Fruit fly (Drosophila melanogaster): ENCODE data around the gene CG46320.
A peak's percentile ranks its signal among the peaks of the same experiment; 100 is the strongest.

Gene CG46320

dm6 chr3L:5621908-5622307 is 42.0 kb upstream of the CG46320 start (continued):
- TF ChIP-seq chinmo (GFP tag; IDR thresholded peaks at IDR 0.05; ENCODE audit: partially characterized antibody) (peak; percentile 90; the same call in 2 of the 4 replicates), en (GFP tag; optimal IDR thresholded peaks at IDR 0.05) (no peak), CG33557 (GFP tag; optimal IDR thresholded peaks at IDR 0.05) (peak; percentile 75), CG5953 (GFP tag; IDR thresholded peaks at IDR 0.05) (no peak), Blimp-1 (GFP tag; optimal IDR thresholded peaks at IDR 0.05) (peak; percentile 100), sd (tag; optimal IDR thresholded peaks at IDR 0.05) (peak; percentile 15), Sox102F (GFP tag; optimal IDR thresholded peaks at IDR 0.05) (no peak), rib (GFP tag; IDR thresholded peaks at IDR 0.05) (peak; percentile 48; the same call in 1 of the 2 replicates), zf30C (GFP tag; optimal IDR thresholded peaks at IDR 0.05) (no peak), CG12769 (tag; optimal IDR thresholded peaks at IDR 0.05) (peak; percentile 1), sna (GFP tag; IDR thresholded peaks at IDR 0.05; ENCODE audit: partially characterized antibody) (no peak), CG11398 (GFP tag; optimal IDR thresholded peaks at IDR 0.05) (no peak), MESR4 (GFP tag; optimal IDR thresholded peaks at IDR 0.05) (no peak), Ssrp (tag; optimal IDR thresholded peaks at IDR 0.05) (no peak), CG7357 (GFP tag; IDR thresholded peaks at IDR 0.05) (no peak), pros (GFP tag; optimal IDR thresholded peaks at IDR 0.05) (peak; percentile 22), z (GFP tag; IDR thresholded peaks at IDR 0.05) (peak; percentile 45; the same call in 1 of the 3 replicates), CG7745 (tag; optimal IDR thresholded peaks at IDR 0.05) (no peak), abd-A (tag; optimal IDR thresholded peaks at IDR 0.05) (peak; percentile 62), dati (GFP tag; IDR thresholded peaks at IDR 0.05) (no peak), Stat92E (GFP tag; optimal IDR thresholded peaks at IDR 0.05) (no peak), oc (tag; optimal IDR thresholded peaks at IDR 0.05) (no peak), emc (GFP tag; optimal IDR thresholded peaks at IDR 0.05) (no peak), CG18619 (GFP tag; optimal IDR thresholded peaks at IDR 0.05) (no peak), Sox100B (GFP tag; optimal IDR thresholded peaks at IDR 0.05) (no peak), CG10209 (GFP tag; optimal IDR thresholded peaks at IDR 0.05) (no peak), sqz (GFP tag; optimal IDR thresholded peaks at IDR 0.05) (peak; percentile 81), Optix (GFP tag; IDR thresholded peaks at IDR 0.05) (no peak), tap (tag; optimal IDR thresholded peaks at IDR 0.05) (no peak), sob (GFP tag; IDR thresholded peaks at IDR 0.05) (no peak), kni (GFP tag; optimal IDR thresholded peaks at IDR 0.05) (peak; percentile 96), pfk (GFP tag; optimal IDR thresholded peaks at IDR 0.05) (no peak), fd64A (GFP tag; optimal IDR thresholded peaks at IDR 0.05) (no peak), CG2116 (GFP tag; optimal IDR thresholded peaks at IDR 0.05) (no peak), dm (GFP tag; optimal IDR thresholded peaks at IDR 0.05) (no peak), H15 (GFP tag; IDR thresholded peaks at IDR 0.05) (no peak), Doc2 (GFP tag; IDR thresholded peaks at IDR 0.05) (no peak), CG13894 (tag; optimal IDR thresholded peaks at IDR 0.05) (no peak), CG8944 (GFP tag; optimal IDR thresholded peaks at IDR 0.05) (no peak), slp2 (GFP tag; optimal IDR thresholded peaks at IDR 0.05) (no peak), CG7556 (GFP tag; optimal IDR thresholded peaks at IDR 0.05) (no peak), CG31365 (tag; optimal IDR thresholded peaks at IDR 0.05) (no peak)
